Fruit fly (Drosophila melanogaster): ENCODE measurements around the gene nSMase.
A peak's percentile ranks its signal among the peaks of the same experiment; 100 is the strongest.

The nSMase gene

dm6 chr3L:3192912-3193311 is 26.0 kb upstream of the nSMase start, which contains the start of gene Hsp83 (continued):
- TF ChIP-seq Hr4 (GFP tag; optimal IDR thresholded peaks at IDR 0.05) = peak; percentile 72
- peak; percentile 90 for TF ChIP-seq CG10669 (GFP tag; optimal IDR thresholded peaks at IDR 0.05)
- peak; percentile 70 for TF ChIP-seq Gug (GFP tag; IDR thresholded peaks at IDR 0.05)
- peak; percentile 96 for TF ChIP-seq CG3919 (GFP tag; optimal IDR thresholded peaks at IDR 0.05)
- TF ChIP-seq dac (GFP tag; optimal IDR thresholded peaks at IDR 0.05) = peak; percentile 68
- peak; percentile 85 for TF ChIP-seq acj6 (GFP tag; optimal IDR thresholded peaks at IDR 0.05)
- peak; percentile 76 for TF ChIP-seq Ets21C (GFP tag; optimal IDR thresholded peaks at IDR 0.05)
- peak; percentile 88 for TF ChIP-seq Smox (GFP tag; optimal IDR thresholded peaks at IDR 0.05)
- TF ChIP-seq CG11902 (GFP tag; optimal IDR thresholded peaks at IDR 0.05) = peak; percentile 34
- peak; percentile 93 for TF ChIP-seq CG6808 (GFP tag; optimal IDR thresholded peaks at IDR 0.05)
- TF ChIP-seq CG31627 (GFP tag; optimal IDR thresholded peaks at IDR 0.05) = peak; percentile 83
- TF ChIP-seq CG16779 (tag; optimal IDR thresholded peaks at IDR 0.05) = peak; percentile 98
- peak; percentile 77 for TF ChIP-seq CG10631 (GFP tag; optimal IDR thresholded peaks at IDR 0.05)
- TF ChIP-seq svp (GFP tag) = no peak
- TF ChIP-seq Blimp-1 (GFP tag; optimal IDR thresholded peaks at IDR 0.05) = peak; percentile 91
- peak; percentile 53; the same call in 1 of the 2 replicates for TF ChIP-seq CG11294 (GFP tag; IDR thresholded peaks at IDR 0.05)
- TF ChIP-seq net (GFP tag; optimal IDR thresholded peaks at IDR 0.05) = peak; percentile 96
- TF ChIP-seq ss (GFP tag; optimal IDR thresholded peaks at IDR 0.05) = peak; percentile 98
- peak; percentile 94 for TF ChIP-seq eg (GFP tag; IDR thresholded peaks at IDR 0.05)
- peak; percentile 82 for TF ChIP-seq CG11762 (GFP tag; optimal IDR thresholded peaks at IDR 0.05; ENCODE audit: insufficient read depth)
- peak; percentile 69 for TF ChIP-seq CG32006 (GFP tag; optimal IDR thresholded peaks at IDR 0.05)
- TF ChIP-seq Eip93F (GFP tag; optimal IDR thresholded peaks at IDR 0.05) = peak; percentile 89
- peak; percentile 88 for TF ChIP-seq pdm3 (GFP tag; optimal IDR thresholded peaks at IDR 0.05)
- TF ChIP-seq Lpt (GFP tag; optimal IDR thresholded peaks at IDR 0.05) = peak; percentile 32
- TF ChIP-seq fd59A (GFP tag; optimal IDR thresholded peaks at IDR 0.05) = peak; percentile 85
- TF ChIP-seq vri (GFP tag; optimal IDR thresholded peaks at IDR 0.05) = peak; percentile 98
- TF ChIP-seq Hr38 (GFP tag; optimal IDR thresholded peaks at IDR 0.05) = no peak
- peak; percentile 18 for TF ChIP-seq Sox15 (GFP tag; optimal IDR thresholded peaks at IDR 0.05)
- peak; percentile 93 for TF ChIP-seq lz (GFP tag; optimal IDR thresholded peaks at IDR 0.05)
- peak; percentile 82 for TF ChIP-seq CG8119 (GFP tag; IDR thresholded peaks at IDR 0.05)
- peak; percentile 94 for TF ChIP-seq Met (GFP tag; optimal IDR thresholded peaks at IDR 0.05)
- peak; percentile 93 for TF ChIP-seq CG34406 (GFP tag; optimal IDR thresholded peaks at IDR 0.05)
- peak; percentile 89 for TF ChIP-seq CG1621 (tag; optimal IDR thresholded peaks at IDR 0.05)
- TF ChIP-seq Sox102F (GFP tag; optimal IDR thresholded peaks at IDR 0.05) = peak; percentile 98
- peak; percentile 100 for TF ChIP-seq CG6854 (GFP tag; optimal IDR thresholded peaks at IDR 0.05)
- peak; percentile 92 for TF ChIP-seq CG8632 (GFP tag; optimal IDR thresholded peaks at IDR 0.05)
- peak; percentile 34 for TF ChIP-seq CG4318 (GFP tag; optimal IDR thresholded peaks at IDR 0.05)
- peak; percentile 92 for TF ChIP-seq topi (GFP tag; optimal IDR thresholded peaks at IDR 0.05)
- peak; percentile 72 for TF ChIP-seq CG15336 (GFP tag; IDR thresholded peaks at IDR 0.05)
- TF ChIP-seq CG3032 (tag; optimal IDR thresholded peaks at IDR 0.05) = peak; percentile 82

- TF ChIP-seq CG6792 (GFP tag; optimal IDR thresholded peaks at IDR 0.05) (peak; percentile 95), CG6854 (GFP tag; optimal IDR thresholded peaks at IDR 0.05) (peak; percentile 74), salr (GFP tag; optimal IDR thresholded peaks at IDR 0.05) (peak; percentile 89 to 97), acj6 (GFP tag; optimal IDR thresholded peaks at IDR 0.05) (peak; percentile 97), achi (GFP tag; optimal IDR thresholded peaks at IDR 0.05) (peak; percentile 98), CG11294 (GFP tag; IDR thresholded peaks at IDR 0.05) (peak; percentile 94), fd59A (GFP tag; optimal IDR thresholded peaks at IDR 0.05) (peak; percentile 80), CG15336 (GFP tag; IDR thresholded peaks at IDR 0.05) (peak; percentile 99), CG1621 (tag; optimal IDR thresholded peaks at IDR 0.05) (peak; percentile 92), CG9139 (GFP tag; optimal IDR thresholded peaks at IDR 0.05) (peak; percentile 85), eg (GFP tag; IDR thresholded peaks at IDR 0.05) (peak; percentile 99), CG3032 (tag; optimal IDR thresholded peaks at IDR 0.05) (peak; percentile 91), ss (GFP tag; optimal IDR thresholded peaks at IDR 0.05) (peak; percentile 69 to 83), dac (GFP tag; optimal IDR thresholded peaks at IDR 0.05) (peak; percentile 95), fd85E (GFP tag; optimal IDR thresholded peaks at IDR 0.05) (peak; percentile 93), Blimp-1 (GFP tag; optimal IDR thresholded peaks at IDR 0.05) (peak; percentile 85), topi (GFP tag; optimal IDR thresholded peaks at IDR 0.05) (peak; percentile 96), Smox (GFP tag; optimal IDR thresholded peaks at IDR 0.05) (peak; percentile 93), dsx (GFP tag; optimal IDR thresholded peaks at IDR 0.05; ENCODE audit: poor library complexity, severe bottlenecking) (peak; percentile 93), CG6808 (GFP tag; optimal IDR thresholded peaks at IDR 0.05) (peak; percentile 73), CG8119 (GFP tag; IDR thresholded peaks at IDR 0.05) (peak; percentile 98), vri (GFP tag; optimal IDR thresholded peaks at IDR 0.05) (peak; percentile 94), svp (GFP tag) (peak; percentile 97), OdsH (GFP tag; optimal IDR thresholded peaks at IDR 0.05) (peak; percentile 98), esn (GFP tag; optimal IDR thresholded peaks at IDR 0.05) (peak; percentile 98), Hr4 (GFP tag; optimal IDR thresholded peaks at IDR 0.05) (peak; percentile 96), CG16779 (tag; optimal IDR thresholded peaks at IDR 0.05) (peak; percentile 93)
Measured at dm6 chr3L:3194059-3194458, 24.9 kb upstream of the nSMase start.

Measured in whole organism, prepupa.